Worm (Caenorhabditis elegans) whole organism, L3 larva: ENCODE results near the gene ints-5.
A peak's percentile ranks its signal among the peaks of the same experiment; 100 is the strongest.

ENCODE experiments used
- R02D3.7 ChIP-seq: fragments of 150-350 bp; optimal IDR thresholded peaks from 2 replicates; lab custom pipeline; 2014; ENCODE audit warnings: missing biosample characterization, missing genetic modification characterization
- ZK546.5 ChIP-seq: sonication (generic microtip); optimal IDR thresholded peaks from 2 replicates; lab custom pipeline; 2017; ENCODE audit warnings: missing biosample characterization, missing genetic modification characterization
- aly-2 ChIP-seq: fragments of 150-350 bp; optimal IDR thresholded peaks from 2 replicates; lab custom pipeline; 2014; ENCODE audit warnings: missing biosample characterization, missing genetic modification characterization
- ama-1 ChIP-seq: fragments of 150-350 bp; optimal IDR thresholded peaks from 2 replicates; lab custom pipeline; 2018
- ceh-16 ChIP-seq: sonication (generic microtip); optimal IDR thresholded peaks from 2 replicates; lab custom pipeline; 2017; ENCODE audit warnings: missing biosample characterization, missing genetic modification characterization
- ceh-28 ChIP-seq: fragments of 150-350 bp; optimal IDR thresholded peaks from 2 replicates; lab custom pipeline; 2014; ENCODE audit warnings: missing biosample characterization, missing genetic modification reagents, missing genetic modification characterization
- ceh-82 ChIP-seq: fragments of 150-350 bp; optimal IDR thresholded peaks from 2 replicates; lab custom pipeline; 2014; ENCODE audit warnings: missing biosample characterization, missing genetic modification characterization
- ceh-9 ChIP-seq: sonication (generic microtip); optimal IDR thresholded peaks from 2 replicates; lab custom pipeline; 2018; ENCODE audit warnings: missing biosample characterization, missing genetic modification characterization
- daf-12 ChIP-seq: fragments of 150-350 bp; optimal IDR thresholded peaks from 2 replicates; lab custom pipeline; 2014; ENCODE audit warnings: missing biosample characterization, missing genetic modification reagents, missing genetic modification characterization
- egl-5 ChIP-seq: fragments of 150-350 bp; optimal IDR thresholded peaks from 2 replicates; lab custom pipeline; 2017; ENCODE audit warnings: missing biosample characterization, missing genetic modification reagents, missing genetic modification characterization, inconsistent platforms
- elt-1 ChIP-seq: fragments of 150-350 bp; optimal IDR thresholded peaks from 2 replicates; lab custom pipeline; 2014; ENCODE audit warnings: missing biosample characterization, missing genetic modification characterization
- elt-2 ChIP-seq: sonication (generic microtip); optimal IDR thresholded peaks from 2 replicates; lab custom pipeline; 2016; ENCODE audit warnings: missing genetic modification reagents, mild to moderate bottlenecking, missing genetic modification characterization, missing compliant biosample characterization
- fkh-2 ChIP-seq: fragments of 150-350 bp; optimal IDR thresholded peaks from 2 replicates; lab custom pipeline; 2014; ENCODE audit warnings: missing biosample characterization, missing genetic modification reagents, missing genetic modification characterization
- fos-1 ChIP-seq: fragments of 150-350 bp; optimal IDR thresholded peaks from 2 replicates; lab custom pipeline; 2014; ENCODE audit warnings: missing biosample characterization, missing genetic modification characterization
- jun-1 ChIP-seq: fragments of 150-350 bp; optimal IDR thresholded peaks from 2 replicates; lab custom pipeline; 2014; ENCODE audit warnings: missing biosample characterization, missing genetic modification reagents, missing genetic modification characterization
- lin-15B ChIP-seq: fragments of 150-350 bp; optimal IDR thresholded peaks from 2 replicates; lab custom pipeline; 2014; ENCODE audit warnings: missing biosample characterization, missing genetic modification characterization
- lsy-12 ChIP-seq: sonication (generic microtip); optimal IDR thresholded peaks from 2 replicates; lab custom pipeline; 2016; ENCODE audit warnings: mild to moderate bottlenecking, missing genetic modification characterization, missing compliant biosample characterization
- mdl-1 ChIP-seq: fragments of 150-350 bp; optimal IDR thresholded peaks from 2 replicates; lab custom pipeline; 2014; ENCODE audit warnings: missing biosample characterization, missing genetic modification characterization
- mml-1 ChIP-seq: fragments of 150-350 bp; sonication (generic microtip); optimal IDR thresholded peaks from 3 replicates; lab custom pipeline; 2014; ENCODE audit warnings: missing biosample characterization, missing genetic modification characterization
- nfya-1 ChIP-seq: sonication (generic microtip); optimal IDR thresholded peaks from 2 replicates; lab custom pipeline; 2017; ENCODE audit warnings: missing genetic modification characterization, mild to moderate bottlenecking, missing compliant biosample characterization, antibody characterized with exemption, moderate library complexity; ENCODE audit not compliant: insufficient read depth
- nhr-11 ChIP-seq: fragments of 150-350 bp; optimal IDR thresholded peaks from 2 replicates; lab custom pipeline; 2014; ENCODE audit warnings: missing biosample characterization, missing genetic modification characterization
- nhr-12 ChIP-seq: fragments of 150-350 bp; optimal IDR thresholded peaks from 2 replicates; lab custom pipeline; 2014; ENCODE audit warnings: missing biosample characterization, missing genetic modification characterization
- nhr-23 ChIP-seq: fragments of 150-350 bp; optimal IDR thresholded peaks from 2 replicates; lab custom pipeline; 2014; ENCODE audit warnings: missing biosample characterization, missing genetic modification reagents, missing genetic modification characterization
- nhr-237 ChIP-seq: fragments of 150-350 bp; optimal IDR thresholded peaks from 2 replicates; lab custom pipeline; 2014; ENCODE audit warnings: missing biosample characterization, missing genetic modification characterization
- nhr-25 ChIP-seq: sonication (generic microtip); optimal IDR thresholded peaks from 2 replicates; lab custom pipeline; 2017; ENCODE audit warnings: missing biosample characterization, missing genetic modification characterization
- nhr-67 ChIP-seq: fragments of 150-350 bp; optimal IDR thresholded peaks from 2 replicates; lab custom pipeline; 2014; ENCODE audit warnings: missing biosample characterization, missing genetic modification characterization
- pha-4 ChIP-seq: fragments of 150-350 bp; optimal IDR thresholded peaks from 2 replicates; lab custom pipeline; 2014; ENCODE audit warnings: missing biosample characterization, missing genetic modification reagents, missing genetic modification characterization
- pqm-1 ChIP-seq: fragments of 150-350 bp; optimal IDR thresholded peaks from 2 replicates; lab custom pipeline; 2017; ENCODE audit warnings: missing biosample characterization, missing genetic modification characterization, inconsistent platforms
- sea-2 ChIP-seq: fragments of 150-350 bp; sonication (generic microtip); optimal IDR thresholded peaks from 4 replicates; lab custom pipeline; 2014; ENCODE audit warnings: missing biosample characterization, missing genetic modification reagents, missing genetic modification characterization
- skn-1 ChIP-seq: fragments of 150-350 bp; optimal IDR thresholded peaks from 2 replicates; lab custom pipeline; 2014; ENCODE audit warnings: missing biosample characterization, missing genetic modification characterization
- snpc-4 ChIP-seq: fragments of 150-350 bp; optimal IDR thresholded peaks from 2 replicates; lab custom pipeline; 2014; ENCODE audit warnings: missing biosample characterization, missing genetic modification characterization
- tbx-2 ChIP-seq: sonication (generic microtip); optimal IDR thresholded peaks from 2 replicates; lab custom pipeline; 2016; ENCODE audit warnings: mild to moderate bottlenecking, missing genetic modification characterization, missing compliant biosample characterization
- unc-39 ChIP-seq: sonication (generic microtip); optimal IDR thresholded peaks from 4 replicates; lab custom pipeline; 2017; ENCODE audit warnings: missing biosample characterization, missing genetic modification characterization
- unc-62 ChIP-seq: fragments of 150-350 bp; sonication (generic microtip); optimal IDR thresholded peaks from 4 replicates; lab custom pipeline; 2014; ENCODE audit warnings: missing biosample characterization, missing genetic modification reagents, missing genetic modification characterization
- zag-1 ChIP-seq: fragments of 150-350 bp; optimal IDR thresholded peaks from 2 replicates; lab custom pipeline; 2014; ENCODE audit warnings: missing biosample characterization, missing genetic modification characterization
- ztf-11 ChIP-seq: fragments of 150-350 bp; optimal IDR thresholded peaks from 2 replicates; lab custom pipeline; 2014; ENCODE audit warnings: missing biosample characterization, missing genetic modification characterization
- ztf-4 ChIP-seq: fragments of 150-350 bp; optimal IDR thresholded peaks from 2 replicates; lab custom pipeline; 2014; ENCODE audit warnings: missing biosample characterization, missing genetic modification characterization

ints-5 gene

DNA sequence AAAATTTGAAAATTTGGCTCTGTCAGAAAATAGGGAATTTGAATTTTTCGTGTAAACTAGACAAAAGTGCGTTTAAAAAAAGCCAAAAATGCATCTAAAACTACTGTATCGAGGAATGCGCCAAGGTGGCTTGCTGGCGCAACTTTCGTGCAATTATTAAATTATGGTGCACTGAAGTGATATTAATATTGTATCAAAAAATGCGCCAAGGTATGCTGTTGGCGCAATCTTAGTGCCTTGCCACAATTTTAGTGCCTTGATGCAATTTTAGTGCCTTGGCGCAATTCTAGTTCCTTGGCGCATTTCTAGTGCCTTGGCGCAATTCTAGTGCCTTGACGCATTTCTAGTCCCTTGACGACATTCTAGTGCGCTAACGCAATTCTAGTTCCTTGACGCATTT, 41.3 kb downstream of the ints-5 start:
- TF ChIP-seq lin-15B (tag; lab: Kevin White, UChicago) (no peak), sea-2 (GFP tag; lab: Kevin White, UChicago) (no peak), nhr-25 (tag; lab: Kevin White, UChicago) (no peak), elt-2 (tag; lab: Kevin White, UChicago) (peak; percentile 2)

ce11 chrV:18576128-18576527, 42.4 kb downstream of the ints-5 start:
- TF ChIP-seq nhr-23 (tag; lab: Kevin White, UChicago): no peak
- TF ChIP-seq lsy-12 (tag; lab: Kevin White, UChicago): peak; percentile 50
- no peak for TF ChIP-seq skn-1 (tag; lab: Kevin White, UChicago)
- no peak for TF ChIP-seq mdl-1 (tag; lab: Kevin White, UChicago)
- TF ChIP-seq fos-1 (tag; lab: Kevin White, UChicago): no peak
- no peak for TF ChIP-seq daf-12 (tag; lab: Kevin White, UChicago)
- no peak for TF ChIP-seq unc-62 (GFP tag; lab: Kevin White, UChicago)
- no peak for TF ChIP-seq nhr-12 (tag; lab: Kevin White, UChicago)
- peak; percentile 16 for TF ChIP-seq elt-2 (tag; lab: Kevin White, UChicago)
- no peak for TF ChIP-seq lin-15B (tag; lab: Kevin White, UChicago)
- TF ChIP-seq pqm-1: no peak
- no peak for TF ChIP-seq R02D3.7 (tag; lab: Kevin White, UChicago)
- TF ChIP-seq ceh-9 (tag; lab: Kevin White, UChicago): no peak
- no peak for TF ChIP-seq jun-1 (tag; lab: Kevin White, UChicago)
- no peak for TF ChIP-seq ztf-11
- TF ChIP-seq ama-1 (lab: Kevin White, UChicago): peak; percentile 29
- TF ChIP-seq sea-2 (GFP tag; lab: Kevin White, UChicago): no peak
- no peak for TF ChIP-seq nhr-67 (tag; lab: Kevin White, UChicago)
- no peak for TF ChIP-seq fkh-2
- TF ChIP-seq nhr-237 (tag; lab: Kevin White, UChicago): no peak
- no peak for TF ChIP-seq ztf-4 (tag; lab: Kevin White, UChicago)
- TF ChIP-seq mml-1 (tag; lab: Kevin White, UChicago): no peak
- TF ChIP-seq elt-1 (tag; lab: Kevin White, UChicago): no peak

- peak; percentile 68 for TF ChIP-seq pha-4 (tag; lab: Kevin White, UChicago)
- TF ChIP-seq elt-2 (tag; lab: Kevin White, UChicago): peak; percentile 99
- TF ChIP-seq lin-15B (tag; lab: Kevin White, UChicago): no peak
- peak; percentile 96 for TF ChIP-seq pqm-1
- TF ChIP-seq zag-1 (tag; lab: Kevin White, UChicago): no peak
- TF ChIP-seq nhr-237 (tag; lab: Kevin White, UChicago): no peak
- peak; percentile 9 for TF ChIP-seq ama-1 (lab: Kevin White, UChicago)
- TF ChIP-seq jun-1 (tag; lab: Kevin White, UChicago): peak; percentile 26
Measured at ce11 chrV:18577458-18578078, 43.8 kb downstream of the ints-5 start.

- TF ChIP-seq fos-1 (tag; lab: Kevin White, UChicago): no peak
- TF ChIP-seq lsy-12 (tag; lab: Kevin White, UChicago): no peak
- TF ChIP-seq daf-12 (tag; lab: Kevin White, UChicago): no peak
- TF ChIP-seq ztf-4 (tag; lab: Kevin White, UChicago): no peak
- TF ChIP-seq ceh-82 (tag; lab: Kevin White, UChicago): no peak
- TF ChIP-seq pha-4 (tag; lab: Kevin White, UChicago): peak; percentile 42
- TF ChIP-seq pqm-1: peak; percentile 48
- no peak for TF ChIP-seq snpc-4 (tag; lab: Kevin White, UChicago)
- TF ChIP-seq ztf-11: no peak
- TF ChIP-seq ZK546.5 (tag; lab: Kevin White, UChicago): no peak
- TF ChIP-seq tbx-2 (tag; lab: Kevin White, UChicago): no peak
- peak; percentile 90 for TF ChIP-seq elt-2 (tag; lab: Kevin White, UChicago)
- TF ChIP-seq nhr-23 (tag; lab: Kevin White, UChicago): no peak
- no peak for TF ChIP-seq sea-2 (GFP tag; lab: Kevin White, UChicago)
- no peak for TF ChIP-seq nhr-11 (tag; lab: Kevin White, UChicago)
- TF ChIP-seq, all 47 proteins: peak for 3
Measured at ce11 chrV:18578306-18578705, 44.6 kb downstream of the ints-5 start.

- TF ChIP-seq ceh-28 (no peak), nhr-25 (tag; lab: Kevin White, UChicago) (no peak), ceh-9 (tag; lab: Kevin White, UChicago) (no peak), unc-39 (tag; lab: Kevin White, UChicago) (no peak), egl-5 (tag; lab: Kevin White, UChicago) (no peak), unc-62 (GFP tag; lab: Kevin White, UChicago) (no peak), R02D3.7 (tag; lab: Kevin White, UChicago) (no peak), fos-1 (tag; lab: Kevin White, UChicago) (no peak), ceh-16 (tag; lab: Kevin White, UChicago) (no peak), zag-1 (tag; lab: Kevin White, UChicago) (no peak), nfya-1 (tag; lab: Kevin White, UChicago) (no peak), fkh-2 (no peak), snpc-4 (tag; lab: Kevin White, UChicago) (no peak), elt-1 (tag; lab: Kevin White, UChicago) (no peak), jun-1 (tag; lab: Kevin White, UChicago) (no peak), aly-2 (tag; lab: Kevin White, UChicago) (no peak)
Measured at ce11 chrV:18579684-18580083, 45.9 kb downstream of the ints-5 start, which contains the start of gene Y51A2D.13. Gene Y51A2D.13, minus strand, starts transcription at chrV:18579784.
